Worm (Caenorhabditis elegans): ENCODE measurements around the gene rabs-5.

DNA sequence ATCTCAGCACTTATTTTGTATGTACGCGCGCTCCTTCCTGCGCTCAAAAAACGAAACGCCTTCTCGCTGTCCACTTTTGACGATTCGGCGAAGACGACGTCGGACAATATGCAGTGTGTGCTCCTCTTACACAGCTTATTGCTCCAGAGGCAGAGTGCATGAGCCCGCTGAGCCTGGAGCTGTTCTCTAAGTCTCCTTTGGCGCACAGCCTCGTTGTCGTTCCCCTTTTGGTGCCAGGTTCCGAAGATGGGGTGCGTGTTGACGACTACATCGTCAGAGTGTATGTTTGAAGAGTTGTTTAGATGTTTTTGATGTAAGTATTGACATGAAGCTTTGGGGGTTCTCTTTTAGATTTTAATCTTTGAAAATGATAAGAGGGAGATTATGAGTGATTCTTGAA, 37.1 kb downstream of the rabs-5 start:
- TF ChIP-seq ztf-29 (GFP tag; IDR thresholded peaks at IDR 0.05) (no peak), flt-1 (GFP tag; IDR thresholded peaks at IDR 0.05) (no peak), med-1 (GFP tag; optimal IDR thresholded peaks at IDR 0.05; ENCODE audit: insufficient read depth) (no peak), cog-1 (tag; optimal IDR thresholded peaks at IDR 0.05) (no peak), tab-1 (GFP tag; IDR thresholded peaks at IDR 0.05) (no peak), ztf-23 (GFP tag; IDR thresholded peaks at IDR 0.05) (no peak), klf-2 (GFP tag; conservative IDR thresholded peaks at IDR 0.05) (no peak), T22C8.4 (GFP tag; IDR thresholded peaks at IDR 0.05) (no peak)

Measured in whole organism, midembryonic.